Fruit fly (Drosophila melanogaster) whole organism, embryonic: Measurements from ENCODE around the gene Tengl3.

Source experiments
- BtbVII ChIP-seq: fragments of 200-800 bp; sonication (Bioruptor generic); optimal IDR thresholded peaks from 3 replicates; lab custom pipeline; 2017; ENCODE audit warnings: missing biosample characterization, mild to moderate bottlenecking, missing genetic modification characterization
- CG11504 ChIP-seq: fragments of 200-800 bp; sonication (Bioruptor generic); optimal IDR thresholded peaks from 3 replicates; lab custom pipeline; 2019; ENCODE audit warnings: missing biosample characterization, mild to moderate bottlenecking, missing genetic modification characterization, moderate library complexity
- CG7357 ChIP-seq: fragments of 200-800 bp; sonication (Bioruptor generic); IDR thresholded peaks from 3 replicates; pipeline ENCODE4 v1.3.6; 2022; ENCODE audit warnings: missing biosample characterization, missing genetic modification characterization
- CG7556 ChIP-seq: fragments of 200-800 bp; sonication (Bioruptor generic); optimal IDR thresholded peaks from 2 replicates; lab custom pipeline; 2017; ENCODE audit warnings: missing biosample characterization, mild to moderate bottlenecking, missing genetic modification characterization
- CG8290 ChIP-seq, 3 experiments: fragments of 200-800 bp; sonication (Bioruptor generic); optimal IDR thresholded peaks; 2 replicates each; lab custom pipeline; 2016 to 2019; ENCODE audit warnings: missing biosample characterization in 3 of 3, missing genetic modification characterization in 3 of 3, mild to moderate bottlenecking in 2 of 3, moderate library complexity in 1 of 3
- H15 ChIP-seq: fragments of 200-800 bp; sonication (Bioruptor generic); IDR thresholded peaks from 3 replicates; pipeline ENCODE4 v1.3.6; 2022; ENCODE audit warnings: missing biosample characterization, missing genetic modification characterization
- Spps ChIP-seq: fragments of 200-800 bp; sonication (Bioruptor generic); optimal IDR thresholded peaks from 2 replicates; lab custom pipeline; 2018; ENCODE audit warnings: missing biosample characterization, mild to moderate bottlenecking, missing genetic modification characterization
- ato ChIP-seq: fragments of 200-800 bp; sonication (Bioruptor generic); IDR thresholded peaks from 2 replicates; pipeline ENCODE4 v1.3.6; 2022; ENCODE audit warnings: missing biosample characterization, missing genetic modification characterization; ENCODE audit not compliant: partially characterized antibody
- bab2 ChIP-seq: fragments of 200-800 bp; sonication (Bioruptor generic); optimal IDR thresholded peaks from 2 replicates; lab custom pipeline; 2016; ENCODE audit warnings: missing biosample characterization, missing genetic modification characterization
- crp ChIP-seq, 2 experiments: fragments of 200-800 bp; sonication (Bioruptor generic); optimal IDR thresholded peaks; 2 replicates in 1 of 2; 3 replicates in 1 of 2; lab custom pipeline; 2017; ENCODE audit warnings: missing biosample characterization in 2 of 2, missing genetic modification characterization in 2 of 2, mild to moderate bottlenecking in 1 of 2, moderate library complexity in 1 of 2
- cwo ChIP-seq: fragments of 200-800 bp; sonication (Bioruptor generic); optimal IDR thresholded peaks from 3 replicates; lab custom pipeline; 2017; ENCODE audit warnings: missing biosample characterization, missing genetic modification characterization, mild to moderate bottlenecking, moderate library complexity, missing genetic modification reagents
- gcm2 ChIP-seq: fragments of 200-800 bp; sonication (Bioruptor generic); optimal IDR thresholded peaks from 2 replicates; lab custom pipeline; 2016; ENCODE audit warnings: missing biosample characterization, missing genetic modification characterization
- zf30C ChIP-seq: fragments of 200-800 bp; sonication (Bioruptor generic); optimal IDR thresholded peaks from 3 replicates; lab custom pipeline; 2018; ENCODE audit warnings: missing biosample characterization, mild to moderate bottlenecking, missing genetic modification characterization

DNA sequence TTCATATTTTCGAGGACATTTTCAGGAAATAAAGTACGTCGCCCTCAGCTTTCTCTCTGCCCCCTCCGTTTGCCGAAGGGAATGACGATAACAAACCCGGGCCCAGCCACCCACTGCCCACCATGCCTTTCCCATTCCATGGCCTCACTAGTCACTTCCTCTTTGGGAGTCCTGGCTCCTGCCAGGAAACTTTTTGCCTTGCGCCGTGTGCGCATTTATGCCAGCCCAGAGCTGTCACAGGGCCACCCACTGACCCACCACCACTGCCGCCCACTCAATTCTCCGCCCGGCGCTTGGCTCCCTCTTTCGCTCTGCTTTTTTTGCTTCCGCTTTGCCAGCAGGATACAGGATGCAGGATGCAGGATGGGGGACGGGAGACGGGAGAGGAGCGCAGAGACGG is 50.6 kb downstream of the Tengl3 start:
- no peak for TF ChIP-seq CG8290 (GFP tag; optimal IDR thresholded peaks at IDR 0.05; lab: Kevin White, UChicago)
- no peak for TF ChIP-seq CG8290 (tag; optimal IDR thresholded peaks at IDR 0.05; lab: Kevin White, UChicago)
- no peak for TF ChIP-seq BtbVII
- no peak for TF ChIP-seq cwo (GFP tag; lab: Kevin White, UChicago)
- TF ChIP-seq CG7556 (GFP tag; lab: Kevin White, UChicago) = no peak
- no peak for TF ChIP-seq bab2
- TF ChIP-seq H15 (GFP tag; lab: Robert Waterston, UW) = no peak
- no peak for TF ChIP-seq zf30C (GFP tag; lab: Kevin White, UChicago)
- TF ChIP-seq crp (GFP tag; optimal IDR thresholded peaks at IDR 0.05; lab: Kevin White, UChicago) = no peak
- TF ChIP-seq ato (GFP tag; lab: Robert Waterston, UW) = no peak
- TF ChIP-seq CG11504 (tag; lab: Kevin White, UChicago) = no peak
- no peak for TF ChIP-seq CG7357 (GFP tag; lab: Robert Waterston, UW)
- no peak for TF ChIP-seq Spps (tag; lab: Kevin White, UChicago)
- TF ChIP-seq gcm2 (GFP tag; lab: Kevin White, UChicago) = no peak
